Worm (Caenorhabditis elegans) whole organism, mixed stage, embryonic: ENCODE measurements around the gene sto-3.

Source experiments
- ceh-39 ChIP-seq: fragments of 150-350 bp; optimal IDR thresholded peaks from 2 replicates; lab custom pipeline; 2014; ENCODE audit warnings: missing biosample characterization, missing genetic modification characterization
- ceh-83 ChIP-seq: fragments of 200-800 bp; sonication (Bioruptor generic); optimal IDR thresholded peaks from 2 replicates; lab custom pipeline; 2018; ENCODE audit warnings: mild to moderate bottlenecking, missing genetic modification characterization, missing compliant biosample characterization
- elt-1 ChIP-seq: sonication (generic microtip); optimal IDR thresholded peaks from 2 replicates; lab custom pipeline; 2017; ENCODE audit warnings: missing genetic modification characterization, mild to moderate bottlenecking, missing compliant biosample characterization, antibody characterized with exemption, moderate library complexity, borderline replicate concordance; ENCODE audit not compliant: insufficient read depth
- lin-13 ChIP-seq: fragments of 150-350 bp; optimal IDR thresholded peaks from 2 replicates; lab custom pipeline; 2014; ENCODE audit warnings: missing biosample characterization, missing genetic modification characterization
- unc-39 ChIP-seq: fragments of 150-350 bp; optimal IDR thresholded peaks from 2 replicates; lab custom pipeline; 2014; ENCODE audit warnings: missing biosample characterization, missing genetic modification characterization
- unc-62 ChIP-seq: fragments of 150-350 bp; optimal IDR thresholded peaks from 2 replicates; lab custom pipeline; 2014; ENCODE audit warnings: missing biosample characterization, missing genetic modification reagents, missing genetic modification characterization

ce11 chrX:11627013-11627412 is 5.1 kb upstream of the sto-3 start, which contains the start of gene twk-44:
- TF ChIP-seq unc-62 (GFP tag; lab: Kevin White, UChicago) (no peak), lin-13 (tag; lab: Kevin White, UChicago) (no peak), unc-39 (no peak), ceh-39 (tag; lab: Kevin White, UChicago) (no peak), ceh-83 (no peak), elt-1 (tag; lab: Kevin White, UChicago) (no peak)
